ENCODE assay signal across 5 fruit fly cellular contexts in the genomic region with DNA sequence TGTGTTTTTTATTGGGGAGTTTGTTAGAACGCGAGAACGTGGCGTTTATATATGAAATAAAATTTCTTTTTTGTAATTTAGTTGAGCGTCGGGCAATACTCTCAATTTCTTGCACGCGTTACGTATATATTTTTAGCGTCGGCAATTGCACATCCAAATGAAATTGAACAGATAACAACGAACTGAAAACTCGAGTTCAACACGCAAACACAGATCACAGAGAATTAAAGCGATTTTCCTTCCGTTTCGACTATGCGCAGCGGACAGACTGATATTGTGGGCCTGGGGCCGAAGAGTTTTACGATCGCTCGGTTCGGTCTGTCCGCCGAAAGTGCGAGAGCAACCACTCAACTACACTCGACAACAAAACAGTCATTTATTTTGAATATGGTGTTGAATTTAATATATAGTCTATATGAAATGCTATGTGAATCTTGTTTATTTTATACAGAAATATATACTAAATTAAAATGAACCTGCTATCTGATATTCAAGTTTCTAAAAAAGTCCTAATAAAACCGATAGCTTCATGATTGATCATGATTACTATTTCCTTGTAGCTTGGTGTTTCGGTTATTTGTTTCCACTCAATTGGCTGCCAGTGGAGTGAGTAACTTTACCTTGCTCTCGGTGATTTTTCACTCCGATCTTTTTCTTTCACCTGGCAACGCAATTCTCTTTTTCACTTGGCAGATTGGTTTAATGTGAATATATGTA.
TF ChIP-seq lines count a peak whose summit lies in the region.

Gene CG46456, minus strand, starts transcription at position 273 of the 717 bp plus-strand sequence.

- TF ChIP-seq CTCF in whole organism, embryonic (GFP tag; optimal IDR thresholded peaks at IDR 0.05; lab: Kevin White, UChicago) = peak; percentile 55

TF ChIP-seq in whole organism, adult, 20 proteins besides CTCF, POLR2A, EP300 and RAD21 (continues in another document):
- TF ChIP-seq cic (GFP tag; optimal IDR thresholded peaks at IDR 0.05; lab: Kevin White, UChicago) = peak; percentile 54
- peak; percentile 43 for TF ChIP-seq CG1620 (GFP tag; optimal IDR thresholded peaks at IDR 0.05; lab: Kevin White, UChicago)
- peak; percentile 91 for TF ChIP-seq CG7045 (GFP tag; optimal IDR thresholded peaks at IDR 0.05; lab: Kevin White, UChicago)
- peak; percentile 96 for TF ChIP-seq bab1 (GFP tag; optimal IDR thresholded peaks at IDR 0.05; lab: Kevin White, UChicago)
- TF ChIP-seq CG14711 (tag; optimal IDR thresholded peaks at IDR 0.05; lab: Kevin White, UChicago) = peak; percentile 93
- TF ChIP-seq pad (GFP tag; optimal IDR thresholded peaks at IDR 0.05; lab: Kevin White, UChicago) = peak; percentile 82
- peak; percentile 60 for TF ChIP-seq Mnt (GFP tag; optimal IDR thresholded peaks at IDR 0.05; lab: Kevin White, UChicago)
- peak; percentile 96 for TF ChIP-seq CG7101 (tag; optimal IDR thresholded peaks at IDR 0.05; lab: Kevin White, UChicago)
- no peak for TF ChIP-seq Hr96 (GFP tag; optimal IDR thresholded peaks at IDR 0.05; lab: Kevin White, UChicago)
- TF ChIP-seq CG12768 (GFP tag; optimal IDR thresholded peaks at IDR 0.05; lab: Kevin White, UChicago) = peak; percentile 93
- TF ChIP-seq CG11617 (GFP tag; optimal IDR thresholded peaks at IDR 0.05; lab: Kevin White, UChicago) = peak; percentile 94
- peak; percentile 30 for TF ChIP-seq ovo (GFP tag; optimal IDR thresholded peaks at IDR 0.05; lab: Kevin White, UChicago)
- peak; percentile 43 for TF ChIP-seq Crg-1 (GFP tag; optimal IDR thresholded peaks at IDR 0.05; lab: Kevin White, UChicago)
- peak; percentile 66 for TF ChIP-seq kay (GFP tag; lab: Kevin White, UChicago; ENCODE audit: borderline replicate concordance)
- TF ChIP-seq cnc (optimal IDR thresholded peaks at IDR 0.05; lab: Kevin White, UChicago) = no peak
- peak; percentile 68 for TF ChIP-seq tj (GFP tag; optimal IDR thresholded peaks at IDR 0.05; lab: Kevin White, UChicago)

TF ChIP-seq in whole organism, embryonic, 481 proteins besides CTCF, POLR2A, EP300 and RAD21 (continues in another document):
- TF ChIP-seq sens-2 (GFP tag; IDR thresholded peaks at IDR 0.05; lab: Robert Waterston, UW) = peak; percentile 77
- peak; percentile 88 for TF ChIP-seq CG12942 (GFP tag; optimal IDR thresholded peaks at IDR 0.05; lab: Kevin White, UChicago)
- peak; percentile 81 for TF ChIP-seq sd (tag; optimal IDR thresholded peaks at IDR 0.05; lab: Kevin White, UChicago)
- peak; percentile 96 for TF ChIP-seq BtbVII (GFP tag; optimal IDR thresholded peaks at IDR 0.05; lab: Kevin White, UChicago)
- peak; percentile 96 for TF ChIP-seq CG11695 (GFP tag; IDR thresholded peaks at IDR 0.05; lab: Robert Waterston, UW)
- TF ChIP-seq sim (GFP tag; IDR thresholded peaks at IDR 0.05; lab: Robert Waterston, UW) = peak; percentile 86
- TF ChIP-seq Hr51 (GFP tag; optimal IDR thresholded peaks at IDR 0.05; lab: Kevin White, UChicago) = peak; percentile 79 to 97
- peak; percentile 95 for TF ChIP-seq CG17359 (tag; optimal IDR thresholded peaks at IDR 0.05; lab: Kevin White, UChicago)
- TF ChIP-seq cato (GFP tag; optimal IDR thresholded peaks at IDR 0.05; lab: Kevin White, UChicago; ENCODE audit: borderline replicate concordance) = peak; percentile 75
- peak; percentile 95 for TF ChIP-seq CG6813 (GFP tag; optimal IDR thresholded peaks at IDR 0.05; lab: Kevin White, UChicago)
- peak; percentile 93 for TF ChIP-seq CG6254 (GFP tag; optimal IDR thresholded peaks at IDR 0.05; lab: Kevin White, UChicago)
- peak; percentile 80 for TF ChIP-seq CG32772 (GFP tag; IDR thresholded peaks at IDR 0.05; lab: Robert Waterston, UW)
- TF ChIP-seq croc (GFP tag; conservative IDR thresholded peaks at IDR 0.05; lab: Robert Waterston, UW) = peak; percentile 85
- peak; percentile 95 for TF ChIP-seq Drgx (GFP tag; IDR thresholded peaks at IDR 0.05; lab: Robert Waterston, UW)
- TF ChIP-seq CG34224 (GFP tag; IDR thresholded peaks at IDR 0.05; lab: Robert Waterston, UW; ENCODE audit: partially characterized antibody) = peak; percentile 80
- TF ChIP-seq CG11560 (tag; IDR thresholded peaks at IDR 0.05; lab: Robert Waterston, UW) = peak; percentile 66; the same call in 2 of the 3 replicates

TF ChIP-seq in whole organism, prepupa, 60 proteins besides CTCF, POLR2A, EP300 and RAD21 (continues in another document):
- TF ChIP-seq esn (GFP tag; optimal IDR thresholded peaks at IDR 0.05; lab: Kevin White, UChicago) (peak; percentile 96), dac (GFP tag; optimal IDR thresholded peaks at IDR 0.05; lab: Kevin White, UChicago) (peak; percentile 65), CG4318 (GFP tag; optimal IDR thresholded peaks at IDR 0.05; lab: Kevin White, UChicago) (peak; percentile 78), OdsH (GFP tag; optimal IDR thresholded peaks at IDR 0.05; lab: Kevin White, UChicago) (peak; percentile 94), cyc (GFP tag; optimal IDR thresholded peaks at IDR 0.05; lab: Kevin White, UChicago) (peak; percentile 85), Hr39 (GFP tag; optimal IDR thresholded peaks at IDR 0.05; lab: Kevin White, UChicago) (peak; percentile 72), dsx (GFP tag; optimal IDR thresholded peaks at IDR 0.05; lab: Kevin White, UChicago; ENCODE audit: poor library complexity, severe bottlenecking) (peak; percentile 96), CG3919 (GFP tag; optimal IDR thresholded peaks at IDR 0.05; lab: Kevin White, UChicago) (peak; percentile 94), ss (GFP tag; optimal IDR thresholded peaks at IDR 0.05; lab: Kevin White, UChicago) (peak; percentile 89 to 94), CG32006 (GFP tag; optimal IDR thresholded peaks at IDR 0.05; lab: Kevin White, UChicago) (peak; percentile 93), net (GFP tag; optimal IDR thresholded peaks at IDR 0.05; lab: Kevin White, UChicago) (peak; percentile 93), Hr4 (GFP tag; optimal IDR thresholded peaks at IDR 0.05; lab: Kevin White, UChicago) (peak; percentile 92), CG9139 (GFP tag; optimal IDR thresholded peaks at IDR 0.05; lab: Kevin White, UChicago) (peak; percentile 89), CG8632 (GFP tag; optimal IDR thresholded peaks at IDR 0.05; lab: Kevin White, UChicago) (peak; percentile 94), fd85E (GFP tag; optimal IDR thresholded peaks at IDR 0.05; lab: Kevin White, UChicago) (peak; percentile 90), CG6808 (GFP tag; optimal IDR thresholded peaks at IDR 0.05; lab: Kevin White, UChicago) (peak; percentile 94)

TF ChIP-seq in whole organism, pupa, 21 proteins besides CTCF, POLR2A, EP300 and RAD21 (continues in another document):
- TF ChIP-seq EcR (GFP tag; optimal IDR thresholded peaks at IDR 0.05; lab: Kevin White, UChicago) = peak; percentile 85
- peak; percentile 88 for TF ChIP-seq Pif1A (GFP tag; optimal IDR thresholded peaks at IDR 0.05; lab: Kevin White, UChicago)
- peak; percentile 89 for TF ChIP-seq D1 (tag; optimal IDR thresholded peaks at IDR 0.05; lab: Kevin White, UChicago)
- TF ChIP-seq Ets98B (GFP tag; IDR thresholded peaks at IDR 0.05; lab: Robert Waterston, UW) = peak; percentile 93
- TF ChIP-seq CG8301 (tag; optimal IDR thresholded peaks at IDR 0.05; lab: Kevin White, UChicago) = peak; percentile 95
- peak; percentile 95 for TF ChIP-seq CG9948 (tag; optimal IDR thresholded peaks at IDR 0.05; lab: Kevin White, UChicago)
- TF ChIP-seq CG13204 (GFP tag; optimal IDR thresholded peaks at IDR 0.05; lab: Kevin White, UChicago) = peak; percentile 71
- TF ChIP-seq gl (tag; optimal IDR thresholded peaks at IDR 0.05; lab: Kevin White, UChicago) = peak; percentile 87
- peak; percentile 93 for TF ChIP-seq CG12605 (GFP tag; IDR thresholded peaks at IDR 0.05; lab: Robert Waterston, UW)
- peak; percentile 96 for TF ChIP-seq CG32121 (GFP tag; IDR thresholded peaks at IDR 0.05; lab: Robert Waterston, UW)
- peak; percentile 94 for TF ChIP-seq CG34367 (tag; optimal IDR thresholded peaks at IDR 0.05; lab: Kevin White, UChicago)
- TF ChIP-seq CG4496 (GFP tag; IDR thresholded peaks at IDR 0.05; lab: Robert Waterston, UW) = peak; percentile 94
- peak; percentile 95 for TF ChIP-seq CG17806 (tag; optimal IDR thresholded peaks at IDR 0.05; lab: Kevin White, UChicago)
- peak; percentile 95 for TF ChIP-seq Snoo (tag; optimal IDR thresholded peaks at IDR 0.05; lab: Kevin White, UChicago)
- TF ChIP-seq CG15710 (tag; optimal IDR thresholded peaks at IDR 0.05; lab: Kevin White, UChicago) = peak; percentile 93
- TF ChIP-seq CG14655 (GFP tag; optimal IDR thresholded peaks at IDR 0.05; lab: Kevin White, UChicago) = peak; percentile 94
- peak; percentile 71 for TF ChIP-seq rn (GFP tag; IDR thresholded peaks at IDR 0.05; lab: Robert Waterston, UW)
- TF ChIP-seq CG10348 (GFP tag; IDR thresholded peaks at IDR 0.05; lab: Robert Waterston, UW) = peak; percentile 49; the same call in 1 of the 2 replicates

TF ChIP-seq in whole organism, wandering third instar larva, 38 proteins besides CTCF, POLR2A, EP300 and RAD21 (continues in another document):
- TF ChIP-seq sage (GFP tag; optimal IDR thresholded peaks at IDR 0.05; lab: Kevin White, UChicago) (peak; percentile 95), pan (optimal IDR thresholded peaks at IDR 0.05; lab: Kevin White, UChicago) (no peak), GATAd (GFP tag; optimal IDR thresholded peaks at IDR 0.05; lab: Kevin White, UChicago) (no peak), jim (GFP tag; optimal IDR thresholded peaks at IDR 0.05; lab: Kevin White, UChicago) (no peak), br (GFP tag; optimal IDR thresholded peaks at IDR 0.05; lab: Kevin White, UChicago) (peak; percentile 92), dl (GFP tag; optimal IDR thresholded peaks at IDR 0.05; lab: Kevin White, UChicago; ENCODE audit: insufficient read depth in 1 of 2, partially characterized antibody in 2 of 2) (peak; percentile 2 to 39), h (GFP tag; optimal IDR thresholded peaks at IDR 0.05; lab: Kevin White, UChicago) (peak; percentile 97), Dif (GFP tag; optimal IDR thresholded peaks at IDR 0.05; lab: Kevin White, UChicago; ENCODE audit: partially characterized antibody) (no peak), sv (GFP tag; optimal IDR thresholded peaks at IDR 0.05; lab: Kevin White, UChicago) (peak; percentile 91), HLH106 (tag; optimal IDR thresholded peaks at IDR 0.05; lab: Kevin White, UChicago) (peak; percentile 96), fru (GFP tag; optimal IDR thresholded peaks at IDR 0.05; lab: Kevin White, UChicago) (peak; percentile 94), Vsx2 (GFP tag; optimal IDR thresholded peaks at IDR 0.05; lab: Kevin White, UChicago; ENCODE audit: partially characterized antibody) (no peak), Abd-B (GFP tag; optimal IDR thresholded peaks at IDR 0.05; lab: Kevin White, UChicago) (no peak), Rel (GFP tag; optimal IDR thresholded peaks at IDR 0.05; lab: Kevin White, UChicago) (peak; percentile 86), Rel (tag; optimal IDR thresholded peaks at IDR 0.05; lab: Kevin White, UChicago) (peak; percentile 86), psq (GFP tag; optimal IDR thresholded peaks at IDR 0.05; lab: Kevin White, UChicago) (peak; percentile 92), Jra (GFP tag; optimal IDR thresholded peaks at IDR 0.05; lab: Kevin White, UChicago) (peak; percentile 52), Hr78 (GFP tag; optimal IDR thresholded peaks at IDR 0.05; lab: Kevin White, UChicago) (no peak), dmrt93B (GFP tag; optimal IDR thresholded peaks at IDR 0.05; lab: Kevin White, UChicago) (peak; percentile 87), usp (GFP tag; optimal IDR thresholded peaks at IDR 0.05; lab: Kevin White, UChicago) (no peak), Mio (GFP tag; optimal IDR thresholded peaks at IDR 0.05; lab: Kevin White, UChicago) (peak; percentile 35)
